Worm (Caenorhabditis elegans) whole organism, L4 larva: ENCODE results near the gene cpna-1.

Source experiments
- T20F7.1 ChIP-seq: fragments of 200-800 bp; sonication (Bioruptor generic); optimal IDR thresholded peaks from 2 replicates; lab custom pipeline; 2018; ENCODE audit warnings: mild to moderate bottlenecking, missing genetic modification characterization, missing compliant biosample characterization
- ZK546.5 ChIP-seq, 2 experiments: sonication (generic microtip); optimal IDR thresholded peaks; 2 replicates each; lab custom pipeline; 2017; ENCODE audit warnings: missing biosample characterization in 2 of 2, missing genetic modification characterization in 2 of 2
- aly-2 ChIP-seq: sonication (generic microtip); optimal IDR thresholded peaks from 2 replicates; lab custom pipeline; 2018; ENCODE audit warnings: missing biosample characterization, missing genetic modification characterization
- ceh-28 ChIP-seq: fragments of 150-350 bp; optimal IDR thresholded peaks from 2 replicates; lab custom pipeline; 2014; ENCODE audit warnings: missing biosample characterization, missing genetic modification reagents, missing genetic modification characterization
- mep-1 ChIP-seq: fragments of 150-350 bp; sonication (generic microtip); optimal IDR thresholded peaks from 3 replicates; lab custom pipeline; 2014; ENCODE audit warnings: missing biosample characterization, missing genetic modification characterization
- mxl-3 ChIP-seq: fragments of 200-800 bp; sonication (Bioruptor generic); optimal IDR thresholded peaks from 2 replicates; lab custom pipeline; 2018; ENCODE audit warnings: mild to moderate bottlenecking, missing genetic modification characterization, missing compliant biosample characterization
- php-3 ChIP-seq: fragments of 200-800 bp; sonication (Bioruptor generic); IDR thresholded peaks from 2 replicates; pipeline ENCODE4 v1.3.6; 2022; ENCODE audit warnings: missing genetic modification reagents, missing genetic modification characterization, missing compliant biosample characterization
- skn-1 ChIP-seq: fragments of 150-350 bp; optimal IDR thresholded peaks from 2 replicates; lab custom pipeline; 2014; ENCODE audit warnings: missing biosample characterization, missing genetic modification characterization
- tra-1 ChIP-seq: fragments of 200-800 bp; sonication (Bioruptor generic); IDR thresholded peaks from 2 replicates; pipeline ENCODE4 v1.3.6; 2022; ENCODE audit warnings: missing genetic modification reagents, missing genetic modification characterization, missing compliant biosample characterization

ce11 chrII:4238963-4239362, 52.5 kb downstream of the cpna-1 start:
- TF ChIP-seq ceh-28 (tag; lab: Kevin White, UChicago) (no peak), mxl-3 (GFP tag; lab: Kevin White, UChicago) (no peak), mep-1 (tag; lab: Kevin White, UChicago) (no peak), php-3 (no peak), tra-1 (GFP tag; lab: Robert Waterston, UW) (no peak), aly-2 (no peak), ZK546.5 (tag; optimal IDR thresholded peaks at IDR 0.05; lab: Kevin White, UChicago) (no peak), skn-1 (tag; lab: Kevin White, UChicago) (no peak), T20F7.1 (no peak)
